Worm (Caenorhabditis elegans): Measurements from ENCODE around the gene ced-5.

Gene ced-5

DNA sequence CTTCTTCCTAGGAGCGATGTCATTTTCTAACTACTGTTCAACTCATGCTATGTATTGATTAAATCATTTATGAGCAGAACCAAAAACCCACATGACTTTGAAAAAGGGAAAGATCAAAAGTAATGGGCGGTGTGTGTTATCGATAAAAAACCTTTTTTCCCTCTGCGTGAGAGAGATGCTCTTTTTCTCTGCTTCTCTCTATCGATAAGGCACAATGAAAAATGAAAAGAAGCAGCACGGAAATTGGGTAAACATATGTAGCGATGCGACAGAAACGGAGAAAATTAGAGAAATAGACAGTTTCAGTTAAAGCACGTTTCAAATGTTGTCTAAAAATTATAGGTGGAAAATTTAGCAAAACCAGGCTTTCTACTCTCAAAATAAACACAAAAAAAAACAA, 18.4 kb downstream of the ced-5 start (continued):
- TF ChIP-seq madf-10 (tag; optimal IDR thresholded peaks at IDR 0.05) (peak; percentile 17), xnd-1 (tag; optimal IDR thresholded peaks at IDR 0.05) (no peak), ztf-22 (GFP tag; optimal IDR thresholded peaks at IDR 0.05) (peak; percentile 34), nhr-179 (tag; optimal IDR thresholded peaks at IDR 0.05) (no peak), unc-62 (GFP tag; optimal IDR thresholded peaks at IDR 0.05) (no peak), F33H1.4 (GFP tag; IDR thresholded peaks at IDR 0.05) (no peak), sea-2 (GFP tag; IDR thresholded peaks at IDR 0.05) (no peak), egl-44 (GFP tag; IDR thresholded peaks at IDR 0.05) (no peak), F52B5.7 (tag; optimal IDR thresholded peaks at IDR 0.05) (no peak), sdz-38 (tag; optimal IDR thresholded peaks at IDR 0.05) (no peak), nhr-90 (tag; optimal IDR thresholded peaks at IDR 0.05) (no peak), akir-1 (GFP tag; optimal IDR thresholded peaks at IDR 0.05) (no peak), efl-1 (GFP tag; optimal IDR thresholded peaks at IDR 0.05) (no peak), madf-6 (GFP tag; IDR thresholded peaks at IDR 0.05) (no peak), pbrm-1 (GFP tag; IDR thresholded peaks at IDR 0.05) (no peak), nhr-27 (tag; optimal IDR thresholded peaks at IDR 0.05) (no peak), ama-1 (optimal IDR thresholded peaks at IDR 0.05) (peak; percentile 33), ama-1 (GFP tag; optimal IDR thresholded peaks at IDR 0.05) (no peak), C17E4.6 (GFP tag; IDR thresholded peaks at IDR 0.05) (no peak), aptf-2 (GFP tag; conservative IDR thresholded peaks at IDR 0.05) (no peak), tbp1 (GFP tag; optimal IDR thresholded peaks at IDR 0.05) (peak; percentile 39), attf-5 (GFP tag; optimal IDR thresholded peaks at IDR 0.05) (peak; percentile 65), snpc-3.4 (tag; optimal IDR thresholded peaks at IDR 0.05) (no peak), gei-17 (GFP tag; optimal IDR thresholded peaks at IDR 0.05) (no peak), dpff-1 (tag; optimal IDR thresholded peaks at IDR 0.05) (no peak), F57C9.4 (tag; optimal IDR thresholded peaks at IDR 0.05) (no peak), F22D6.2 (tag; optimal IDR thresholded peaks at IDR 0.05) (no peak), ZK185.1 (tag; optimal IDR thresholded peaks at IDR 0.05; ENCODE audit: poor library complexity, severe bottlenecking) (no peak), B0261.1 (tag; optimal IDR thresholded peaks at IDR 0.05) (no peak), rcor-1 (GFP tag; IDR thresholded peaks at IDR 0.05) (no peak), unc-130 (GFP tag; optimal IDR thresholded peaks at IDR 0.05) (no peak), lag-1 (GFP tag; IDR thresholded peaks at IDR 0.05) (no peak), B0019.2 (GFP tag; conservative IDR thresholded peaks at IDR 0.05) (no peak), attf-3 (GFP tag; conservative IDR thresholded peaks at IDR 0.05) (no peak), zfh-2 (GFP tag; conservative IDR thresholded peaks at IDR 0.05) (no peak), ztf-26 (tag; optimal IDR thresholded peaks at IDR 0.05) (no peak), lsy-27 (tag; optimal IDR thresholded peaks at IDR 0.05; ENCODE audit: borderline replicate concordance, insufficient read depth) (no peak), Y79H2A.3 (GFP tag; conservative IDR thresholded peaks at IDR 0.05) (no peak), lin-54 (GFP tag; optimal IDR thresholded peaks at IDR 0.05) (peak; percentile 4), K11D2.4 (GFP tag; IDR thresholded peaks at IDR 0.05) (no peak), egrh-3 (GFP tag; IDR thresholded peaks at IDR 0.05) (no peak), nhr-80 (tag; optimal IDR thresholded peaks at IDR 0.05) (peak; percentile 95), F55B11.4 (tag; optimal IDR thresholded peaks at IDR 0.05; ENCODE audit: borderline replicate concordance, insufficient read depth) (no peak), dox-1 (GFP tag; IDR thresholded peaks at IDR 0.05) (no peak), snpc-4 (GFP tag; optimal IDR thresholded peaks at IDR 0.05) (no peak), snpc-4 (tag; optimal IDR thresholded peaks at IDR 0.05) (no peak), ceh-79 (tag; optimal IDR thresholded peaks at IDR 0.05) (no peak), atf-7 (tag; optimal IDR thresholded peaks at IDR 0.05) (peak; percentile 15), Y53F4B.3 (GFP tag; IDR thresholded peaks at IDR 0.05) (no peak)

Data from whole organism, young adult.